Fruit fly (Drosophila melanogaster) whole organism, prepupa: Measurements from ENCODE around the gene Mocs1.

Experiments used
- CG10631 ChIP-seq: fragments of 200-800 bp; sonication (Bioruptor generic); optimal IDR thresholded peaks from 2 replicates; lab custom pipeline; 2016; ENCODE audit warnings: missing biosample characterization, missing genetic modification characterization
- CG10669 ChIP-seq: fragments of 200-800 bp; sonication (Bioruptor generic); optimal IDR thresholded peaks from 3 replicates; lab custom pipeline; 2018; ENCODE audit warnings: missing biosample characterization, mild to moderate bottlenecking, missing genetic modification characterization, moderate library complexity
- CG11294 ChIP-seq: fragments of 200-800 bp; sonication (Bioruptor generic); IDR thresholded peaks from 2 replicates; pipeline ENCODE4 v1.3.6; 2022; ENCODE audit warnings: missing biosample characterization, missing genetic modification characterization
- CG11762 ChIP-seq: fragments of 200-800 bp; sonication (Bioruptor generic); optimal IDR thresholded peaks from 3 replicates; lab custom pipeline; 2016; ENCODE audit warnings: missing biosample characterization, missing genetic modification characterization; ENCODE audit not compliant: insufficient read depth
- CG11902 ChIP-seq: fragments of 200-800 bp; sonication (Bioruptor generic); optimal IDR thresholded peaks from 3 replicates; lab custom pipeline; 2016; ENCODE audit warnings: missing biosample characterization, missing genetic modification characterization
- CG15336 ChIP-seq: fragments of 200-800 bp; sonication (Bioruptor generic); IDR thresholded peaks from 2 replicates; pipeline ENCODE4 v1.3.6; 2022; ENCODE audit warnings: missing biosample characterization, missing genetic modification characterization
- CG1621 ChIP-seq: fragments of 200-800 bp; sonication (Bioruptor generic); optimal IDR thresholded peaks from 3 replicates; lab custom pipeline; 2018; ENCODE audit warnings: missing biosample characterization, mild to moderate bottlenecking, missing genetic modification characterization
- CG16779 ChIP-seq: fragments of 200-800 bp; sonication (Bioruptor generic); optimal IDR thresholded peaks from 3 replicates; lab custom pipeline; 2017; ENCODE audit warnings: missing biosample characterization, mild to moderate bottlenecking, missing genetic modification characterization
- CG3032 ChIP-seq: fragments of 200-800 bp; optimal IDR thresholded peaks from 2 replicates; lab custom pipeline; 2019; ENCODE audit warnings: missing biosample characterization, mild to moderate bottlenecking, missing genetic modification characterization, moderate library complexity
- CG31627 ChIP-seq: fragments of 200-800 bp; sonication (Bioruptor generic); optimal IDR thresholded peaks from 3 replicates; lab custom pipeline; 2016; ENCODE audit warnings: missing biosample characterization, missing genetic modification characterization
- CG32006 ChIP-seq: fragments of 200-800 bp; sonication (Bioruptor generic); optimal IDR thresholded peaks from 3 replicates; lab custom pipeline; 2017; ENCODE audit warnings: missing biosample characterization, mild to moderate bottlenecking, missing genetic modification characterization
- CG34406 ChIP-seq: fragments of 200-800 bp; sonication (Bioruptor generic); optimal IDR thresholded peaks from 3 replicates; lab custom pipeline; 2016; ENCODE audit warnings: missing biosample characterization, missing genetic modification characterization
- CG3919 ChIP-seq: fragments of 200-800 bp; sonication (Bioruptor generic); optimal IDR thresholded peaks from 3 replicates; lab custom pipeline; 2016; ENCODE audit warnings: missing biosample characterization, missing genetic modification characterization
- CG4318 ChIP-seq: fragments of 200-800 bp; sonication (Bioruptor generic); optimal IDR thresholded peaks from 3 replicates; lab custom pipeline; 2017; ENCODE audit warnings: missing biosample characterization, mild to moderate bottlenecking, missing genetic modification characterization
- CG6276 ChIP-seq: fragments of 200-800 bp; sonication (Bioruptor generic); optimal IDR thresholded peaks from 2 replicates; lab custom pipeline; 2017; ENCODE audit warnings: missing biosample characterization, mild to moderate bottlenecking, missing genetic modification characterization
- CG6792 ChIP-seq: fragments of 200-800 bp; sonication (Bioruptor generic); optimal IDR thresholded peaks from 3 replicates; lab custom pipeline; 2016; ENCODE audit warnings: missing biosample characterization, missing genetic modification characterization
- CG6854 ChIP-seq: fragments of 200-800 bp; sonication (Bioruptor generic); optimal IDR thresholded peaks from 2 replicates; lab custom pipeline; 2017; ENCODE audit warnings: missing biosample characterization, mild to moderate bottlenecking, missing genetic modification characterization
- CG7368 ChIP-seq: fragments of 200-800 bp; sonication (Bioruptor generic); optimal IDR thresholded peaks from 3 replicates; lab custom pipeline; 2016; ENCODE audit warnings: missing biosample characterization, missing genetic modification characterization
- CG8119 ChIP-seq: fragments of 200-800 bp; sonication (Bioruptor generic); IDR thresholded peaks from 3 replicates; pipeline ENCODE4 v1.3.6; 2022; ENCODE audit warnings: missing biosample characterization, missing genetic modification characterization
- CG8319 ChIP-seq: fragments of 200-800 bp; sonication (Bioruptor generic); optimal IDR thresholded peaks from 3 replicates; lab custom pipeline; 2016; ENCODE audit warnings: missing biosample characterization, missing genetic modification characterization
- CG8632 ChIP-seq: fragments of 200-800 bp; sonication (Bioruptor generic); optimal IDR thresholded peaks from 3 replicates; lab custom pipeline; 2016; ENCODE audit warnings: missing biosample characterization, missing genetic modification characterization
- CG9139 ChIP-seq: fragments of 200-800 bp; sonication (Bioruptor generic); optimal IDR thresholded peaks from 3 replicates; lab custom pipeline; 2017; ENCODE audit warnings: missing biosample characterization, mild to moderate bottlenecking, missing genetic modification characterization
- Eip75B ChIP-seq: fragments of 200-800 bp; sonication (Bioruptor generic); optimal IDR thresholded peaks from 3 replicates; lab custom pipeline; 2016; ENCODE audit warnings: missing biosample characterization, missing genetic modification characterization
- Eip78C ChIP-seq: fragments of 200-800 bp; sonication (Bioruptor generic); peaks from one replicate; lab custom pipeline; 2016; ENCODE audit warnings: missing biosample characterization, missing genetic modification characterization
- Eip93F ChIP-seq: fragments of 200-800 bp; sonication (Bioruptor generic); optimal IDR thresholded peaks from 2 replicates; lab custom pipeline; 2016; ENCODE audit warnings: missing biosample characterization, mild to moderate bottlenecking, missing genetic modification characterization
- Ets21C ChIP-seq: fragments of 200-800 bp; sonication (Bioruptor generic); optimal IDR thresholded peaks from 3 replicates; lab custom pipeline; 2016; ENCODE audit warnings: missing biosample characterization, missing genetic modification characterization
- Ets96B ChIP-seq: fragments of 200-800 bp; optimal IDR thresholded peaks from 2 replicates; lab custom pipeline; 2019; ENCODE audit warnings: missing biosample characterization, mild to moderate bottlenecking, missing genetic modification characterization, moderate library complexity
- Hr38 ChIP-seq: sonication (Bioruptor generic); optimal IDR thresholded peaks from 2 replicates; lab custom pipeline; 2016; ENCODE audit warnings: missing biosample characterization, missing genetic modification characterization
- Hr39 ChIP-seq: fragments of 200-800 bp; sonication (Bioruptor generic); optimal IDR thresholded peaks from 2 replicates; lab custom pipeline; 2016; ENCODE audit warnings: missing biosample characterization, missing genetic modification characterization
- Hr4 ChIP-seq: fragments of 200-800 bp; sonication (Bioruptor generic); optimal IDR thresholded peaks from 3 replicates; lab custom pipeline; 2016; ENCODE audit warnings: missing biosample characterization, missing genetic modification characterization
- Met ChIP-seq: fragments of 200-800 bp; sonication (Bioruptor generic); optimal IDR thresholded peaks from 3 replicates; lab custom pipeline; 2016; ENCODE audit warnings: missing biosample characterization, missing genetic modification characterization
- OdsH ChIP-seq: fragments of 200-800 bp; sonication (Bioruptor generic); optimal IDR thresholded peaks from 3 replicates; lab custom pipeline; 2016; ENCODE audit warnings: missing biosample characterization, missing genetic modification characterization
- Smox ChIP-seq: fragments of 200-800 bp; sonication (Bioruptor generic); optimal IDR thresholded peaks from 3 replicates; lab custom pipeline; 2016; ENCODE audit warnings: missing biosample characterization, missing genetic modification characterization
- Sox102F ChIP-seq: fragments of 200-800 bp; sonication (Bioruptor generic); optimal IDR thresholded peaks from 2 replicates; lab custom pipeline; 2016; ENCODE audit warnings: missing biosample characterization, mild to moderate bottlenecking, missing genetic modification characterization
- Sox14 ChIP-seq: fragments of 200-800 bp; sonication (Bioruptor generic); optimal IDR thresholded peaks from 3 replicates; lab custom pipeline; 2016; ENCODE audit warnings: missing biosample characterization, missing genetic modification characterization
- Sox15 ChIP-seq: fragments of 200-800 bp; sonication (Bioruptor generic); optimal IDR thresholded peaks from 3 replicates; lab custom pipeline; 2016; ENCODE audit warnings: missing biosample characterization, missing genetic modification characterization
- achi ChIP-seq: fragments of 200-800 bp; sonication (Bioruptor generic); optimal IDR thresholded peaks from 3 replicates; lab custom pipeline; 2016; ENCODE audit warnings: missing biosample characterization, missing genetic modification characterization
- acj6 ChIP-seq: fragments of 200-800 bp; sonication (Bioruptor generic); optimal IDR thresholded peaks from 3 replicates; lab custom pipeline; 2016; ENCODE audit warnings: missing biosample characterization, missing genetic modification characterization
- cyc ChIP-seq: fragments of 200-800 bp; sonication (Bioruptor generic); optimal IDR thresholded peaks from 3 replicates; lab custom pipeline; 2016; ENCODE audit warnings: missing biosample characterization, missing genetic modification characterization
- dac ChIP-seq: fragments of 200-800 bp; sonication (Bioruptor generic); optimal IDR thresholded peaks from 2 replicates; lab custom pipeline; 2017; ENCODE audit warnings: missing biosample characterization, mild to moderate bottlenecking, missing genetic modification characterization
- eg ChIP-seq: fragments of 200-800 bp; sonication (Bioruptor generic); IDR thresholded peaks from 3 replicates; pipeline ENCODE4 v1.3.6; 2022; ENCODE audit warnings: missing biosample characterization, missing genetic modification characterization
- esn ChIP-seq: fragments of 200-800 bp; sonication (Bioruptor generic); optimal IDR thresholded peaks from 2 replicates; lab custom pipeline; 2016; ENCODE audit warnings: missing biosample characterization, mild to moderate bottlenecking, missing genetic modification characterization, moderate library complexity
- fkh ChIP-seq: fragments of 200-800 bp; sonication (Bioruptor generic); optimal IDR thresholded peaks from 3 replicates; lab custom pipeline; 2017; ENCODE audit warnings: missing biosample characterization, mild to moderate bottlenecking, missing genetic modification characterization, moderate library complexity
- lz ChIP-seq: fragments of 200-800 bp; sonication (Bioruptor generic); optimal IDR thresholded peaks from 3 replicates; lab custom pipeline; 2016; ENCODE audit warnings: missing biosample characterization, missing genetic modification characterization
- net ChIP-seq: fragments of 200-800 bp; sonication (Bioruptor generic); optimal IDR thresholded peaks from 3 replicates; lab custom pipeline; 2016; ENCODE audit warnings: missing biosample characterization, missing genetic modification characterization
- pdm3 ChIP-seq: fragments of 200-800 bp; sonication (Bioruptor generic); optimal IDR thresholded peaks from 3 replicates; lab custom pipeline; 2016; ENCODE audit warnings: missing biosample characterization, missing genetic modification characterization
- salr ChIP-seq, 2 experiments: fragments of 200-800 bp; sonication (Bioruptor generic); optimal IDR thresholded peaks; 3 replicates each; lab custom pipeline; 2016 to 2018; ENCODE audit warnings: missing biosample characterization in 2 of 2, missing genetic modification characterization in 2 of 2, mild to moderate bottlenecking in 1 of 2
- ss ChIP-seq, 2 experiments: fragments of 200-800 bp; sonication (Bioruptor generic); optimal IDR thresholded peaks; 2 replicates in 1 of 2; 3 replicates in 1 of 2; lab custom pipeline; 2017 to 2018; ENCODE audit warnings: mild to moderate bottlenecking in 2 of 2, missing biosample characterization in 2 of 2, missing genetic modification characterization in 2 of 2, moderate library complexity in 1 of 2
- svp ChIP-seq: fragments of 200-800 bp; sonication (Bioruptor generic); peaks from one replicate; lab custom pipeline; 2016; ENCODE audit warnings: missing biosample characterization, missing genetic modification characterization
- topi ChIP-seq: fragments of 200-800 bp; sonication (Bioruptor generic); optimal IDR thresholded peaks from 3 replicates; lab custom pipeline; 2016; ENCODE audit warnings: missing biosample characterization, missing genetic modification characterization

The Mocs1 gene

dm6 chr3L:11047877-11048276 is 22.4 kb upstream of the Mocs1 start:
- TF ChIP-seq CG7368 (peak; percentile 31), CG34406 (GFP tag; lab: Kevin White, UChicago) (peak; percentile 55), dac (no peak), Sox102F (GFP tag; lab: Kevin White, UChicago) (peak; percentile 45), fkh (GFP tag; lab: Kevin White, UChicago) (peak; percentile 16), Sox15 (GFP tag; lab: Kevin White, UChicago) (peak; percentile 2), Hr4 (GFP tag; lab: Kevin White, UChicago) (peak; percentile 31), CG8119 (GFP tag; lab: Robert Waterston, UW) (no peak), Ets21C (GFP tag; lab: Kevin White, UChicago) (peak; percentile 32), eg (GFP tag; lab: Robert Waterston, UW) (peak; percentile 62), CG6276 (GFP tag; lab: Kevin White, UChicago) (no peak), CG3919 (GFP tag; lab: Kevin White, UChicago) (peak; percentile 71), CG11902 (GFP tag; lab: Kevin White, UChicago) (peak; percentile 49), acj6 (GFP tag; lab: Kevin White, UChicago) (peak; percentile 59), CG8632 (GFP tag; lab: Kevin White, UChicago) (no peak), CG15336 (no peak), Hr39 (GFP tag; lab: Kevin White, UChicago) (peak; percentile 76), CG9139 (GFP tag; lab: Kevin White, UChicago) (no peak), CG3032 (tag; lab: Kevin White, UChicago) (peak; percentile 38), topi (peak; percentile 70), CG16779 (tag; lab: Kevin White, UChicago) (no peak), net (GFP tag; lab: Kevin White, UChicago) (peak; percentile 46), CG10669 (GFP tag; lab: Kevin White, UChicago) (peak; percentile 37), Hr38 (GFP tag; lab: Kevin White, UChicago) (no peak), CG11294 (GFP tag; lab: Robert Waterston, UW) (no peak; the same call in 1 of the 2 replicates), OdsH (peak; percentile 50), CG6854 (peak; percentile 53), CG8319 (GFP tag; lab: Kevin White, UChicago) (peak; percentile 23), CG1621 (no peak), salr (GFP tag; optimal IDR thresholded peaks at IDR 0.05; lab: Kevin White, UChicago) (peak in 1 of 2 experiments; percentile 55), cyc (GFP tag; lab: Kevin White, UChicago) (peak; percentile 80), Ets96B (no peak), CG11762 (GFP tag; lab: Kevin White, UChicago) (peak; percentile 20), pdm3 (peak; percentile 69), Eip78C (peak; percentile 81), Sox14 (peak; percentile 60), Eip75B (peak; percentile 64), svp (no peak), CG32006 (GFP tag; lab: Kevin White, UChicago) (peak; percentile 30), lz (GFP tag; lab: Kevin White, UChicago) (peak; percentile 75), Met (GFP tag; lab: Kevin White, UChicago) (peak; percentile 67), ss (GFP tag; optimal IDR thresholded peaks at IDR 0.05; lab: Kevin White, UChicago) (no peak), Eip93F (no peak), achi (GFP tag; lab: Kevin White, UChicago) (peak; percentile 4), CG4318 (GFP tag; lab: Kevin White, UChicago) (no peak), CG10631 (GFP tag; lab: Kevin White, UChicago) (no peak), CG31627 (GFP tag; lab: Kevin White, UChicago) (peak; percentile 81), esn (GFP tag; lab: Kevin White, UChicago) (peak; percentile 75), CG6792 (peak; percentile 62), Smox (GFP tag; lab: Kevin White, UChicago) (peak; percentile 37)
